Comparison of ENCODE assay signal across 3 worm cellular contexts in genomic region chrX:3827311-3827710, ce11.
TF ChIP-seq lines count a peak whose summit lies in the region.

No protein-coding gene starts in this region.

TF ChIP-seq in whole organism, L1 larva, 84 proteins besides CTCF, POLR2A, EP300 and RAD21:
- no peak for TF ChIP-seq xbp-1 (tag; optimal IDR thresholded peaks at IDR 0.05; lab: Kevin White, UChicago)
- peak; percentile 42 for TF ChIP-seq fkh-10 (GFP tag; optimal IDR thresholded peaks at IDR 0.05; lab: Kevin White, UChicago)

TF ChIP-seq in whole organism, L3 larva, 47 proteins besides CTCF, POLR2A, EP300 and RAD21:
- TF ChIP-seq fos-1 (tag; optimal IDR thresholded peaks at IDR 0.05; lab: Kevin White, UChicago), result no peak
- TF ChIP-seq mml-1 (tag; optimal IDR thresholded peaks at IDR 0.05; lab: Kevin White, UChicago), result no peak
- TF ChIP-seq fkh-10 (GFP tag; optimal IDR thresholded peaks at IDR 0.05; lab: Kevin White, UChicago), result peak; percentile 59
- peak; percentile 23 for TF ChIP-seq hmg-11 (tag; optimal IDR thresholded peaks at IDR 0.05; lab: Kevin White, UChicago)
- no peak for TF ChIP-seq ceh-16 (tag; optimal IDR thresholded peaks at IDR 0.05; lab: Kevin White, UChicago)
- no peak for TF ChIP-seq tbx-2 (tag; optimal IDR thresholded peaks at IDR 0.05; lab: Kevin White, UChicago)
- TF ChIP-seq unc-39 (tag; optimal IDR thresholded peaks at IDR 0.05; lab: Kevin White, UChicago), result no peak
- TF ChIP-seq ceh-82 (tag; optimal IDR thresholded peaks at IDR 0.05; lab: Kevin White, UChicago), result no peak
- TF ChIP-seq daf-12 (tag; optimal IDR thresholded peaks at IDR 0.05; lab: Kevin White, UChicago), result no peak
- no peak for TF ChIP-seq fkh-2 (tag; optimal IDR thresholded peaks at IDR 0.05; lab: Kevin White, UChicago)
- TF ChIP-seq pqm-1 (tag; optimal IDR thresholded peaks at IDR 0.05; lab: Kevin White, UChicago), result no peak
- no peak for TF ChIP-seq mdl-1 (tag; optimal IDR thresholded peaks at IDR 0.05; lab: Kevin White, UChicago)

TF ChIP-seq in whole organism, L4 larva, 104 proteins besides CTCF, POLR2A, EP300 and RAD21:
- peak; percentile 75 for TF ChIP-seq fkh-10 (GFP tag; optimal IDR thresholded peaks at IDR 0.05; lab: Kevin White, UChicago)
- no peak for TF ChIP-seq snpc-1.2 (GFP tag; IDR thresholded peaks at IDR 0.05; lab: Robert Waterston, UW)
- TF ChIP-seq daf-16 (GFP tag; optimal IDR thresholded peaks at IDR 0.05; lab: Kevin White, UChicago), result no peak
- no peak for TF ChIP-seq daf-16 (tag; optimal IDR thresholded peaks at IDR 0.05; lab: Kevin White, UChicago)
- TF ChIP-seq spr-3 (GFP tag; optimal IDR thresholded peaks at IDR 0.05; lab: Kevin White, UChicago), result no peak
- TF ChIP-seq F44E2.7 (GFP tag; IDR thresholded peaks at IDR 0.05; lab: Robert Waterston, UW), result no peak
- no peak for TF ChIP-seq dmd-8 (GFP tag; IDR thresholded peaks at IDR 0.05; lab: Robert Waterston, UW)
- TF ChIP-seq mxl-3 (GFP tag; optimal IDR thresholded peaks at IDR 0.05; lab: Kevin White, UChicago), result no peak
- no peak for TF ChIP-seq nhr-76 (tag; optimal IDR thresholded peaks at IDR 0.05; lab: Kevin White, UChicago)

Comparison
In these comparisons a context has a peak if more than half of its experiments do, and no peak if none do; other contexts are left out.
1. Of the 29 proteins assayed by ChIP-seq in both whole organism, L4 larva and whole organism, L1 larva: peak only in whole organism, L4 larva: none; only in whole organism, L1 larva: none; in both: fkh-10; in neither: 28.